Fruit fly (Drosophila melanogaster) whole organism, embryonic: ENCODE data around the gene Ptp69D.

Experiments used
- CG1024 ChIP-seq: fragments of 200-800 bp; sonication (Bioruptor generic); IDR thresholded peaks from 2 replicates; pipeline ENCODE4 v1.3.6; 2022; ENCODE audit warnings: missing biosample characterization, missing genetic modification characterization
- CG10565 ChIP-seq: fragments of 200-800 bp; sonication (Bioruptor generic); optimal IDR thresholded peaks from 3 replicates; lab custom pipeline; 2016; ENCODE audit warnings: missing biosample characterization, mild to moderate bottlenecking, missing genetic modification characterization
- CG12769 ChIP-seq: fragments of 200-800 bp; sonication (Bioruptor generic); optimal IDR thresholded peaks from 2 replicates; lab custom pipeline; 2019; ENCODE audit warnings: missing biosample characterization, mild to moderate bottlenecking, missing genetic modification characterization, moderate library complexity
- CG15073 ChIP-seq: fragments of 200-800 bp; sonication (Bioruptor generic); optimal IDR thresholded peaks from 2 replicates; lab custom pipeline; 2016; ENCODE audit warnings: missing biosample characterization, missing genetic modification characterization
- CG15601 ChIP-seq: fragments of 200-800 bp; sonication (Bioruptor generic); optimal IDR thresholded peaks from 3 replicates; lab custom pipeline; 2019; ENCODE audit warnings: missing biosample characterization, mild to moderate bottlenecking, missing genetic modification characterization, moderate library complexity
- CG2202 ChIP-seq: fragments of 200-800 bp; sonication (Bioruptor generic); optimal IDR thresholded peaks from 2 replicates; lab custom pipeline; 2018; ENCODE audit warnings: missing biosample characterization, mild to moderate bottlenecking, missing genetic modification characterization
- CG2712 ChIP-seq: fragments of 200-800 bp; optimal IDR thresholded peaks from 3 replicates; lab custom pipeline; 2019; ENCODE audit warnings: missing biosample characterization, mild to moderate bottlenecking, missing genetic modification characterization, moderate library complexity
- CG3163 ChIP-seq: fragments of 200-800 bp; sonication (Bioruptor generic); optimal IDR thresholded peaks from 3 replicates; lab custom pipeline; 2016; ENCODE audit warnings: missing biosample characterization, missing genetic modification characterization
- CG3281 ChIP-seq: fragments of 200-800 bp; sonication (Bioruptor generic); optimal IDR thresholded peaks from 3 replicates; lab custom pipeline; 2017; ENCODE audit warnings: missing biosample characterization, mild to moderate bottlenecking, missing genetic modification characterization
- CG34224 ChIP-seq: fragments of 200-800 bp; sonication (Bioruptor generic); IDR thresholded peaks from 3 replicates; pipeline ENCODE4 v1.3.6; 2022; ENCODE audit warnings: missing biosample characterization, missing genetic modification characterization; ENCODE audit not compliant: partially characterized antibody
- CG6254 ChIP-seq: fragments of 200-800 bp; sonication (Bioruptor generic); optimal IDR thresholded peaks from 3 replicates; lab custom pipeline; 2017; ENCODE audit warnings: mild to moderate bottlenecking, missing biosample characterization, missing genetic modification reagents, missing genetic modification characterization
- CG6813 ChIP-seq: fragments of 200-800 bp; sonication (Bioruptor generic); optimal IDR thresholded peaks from 2 replicates; lab custom pipeline; 2017; ENCODE audit warnings: missing biosample characterization, missing genetic modification characterization, mild to moderate bottlenecking, moderate library complexity, missing genetic modification reagents
- CG9437 ChIP-seq: fragments of 200-800 bp; sonication (Bioruptor generic); optimal IDR thresholded peaks from 2 replicates; lab custom pipeline; 2018; ENCODE audit warnings: missing biosample characterization, mild to moderate bottlenecking, missing genetic modification characterization
- CHES-1-like ChIP-seq: fragments of 200-800 bp; sonication (Bioruptor generic); optimal IDR thresholded peaks from 2 replicates; lab custom pipeline; 2016; ENCODE audit warnings: missing biosample characterization, missing genetic modification characterization
- Dip2 ChIP-seq: fragments of 200-800 bp; sonication (Bioruptor generic); IDR thresholded peaks from 2 replicates; pipeline ENCODE4 v1.3.6; 2022; ENCODE audit warnings: missing biosample characterization, missing genetic modification characterization
- HmgZ ChIP-seq: fragments of 200-800 bp; sonication (Bioruptor generic); optimal IDR thresholded peaks from 2 replicates; lab custom pipeline; 2018; ENCODE audit warnings: missing biosample characterization, mild to moderate bottlenecking, missing genetic modification characterization
- Jarid2 ChIP-seq: fragments of 200-800 bp; sonication (Bioruptor generic); optimal IDR thresholded peaks from 3 replicates; lab custom pipeline; 2017; ENCODE audit warnings: mild to moderate bottlenecking, missing biosample characterization, missing genetic modification reagents, missing genetic modification characterization
- Lhr ChIP-seq: fragments of 200-800 bp; sonication (Bioruptor generic); optimal IDR thresholded peaks from 3 replicates; lab custom pipeline; 2017; ENCODE audit warnings: mild to moderate bottlenecking, missing biosample characterization, missing genetic modification reagents, missing genetic modification characterization
- PHDP ChIP-seq: fragments of 200-800 bp; sonication (Bioruptor generic); optimal IDR thresholded peaks from 3 replicates; lab custom pipeline; 2018; ENCODE audit warnings: missing biosample characterization, mild to moderate bottlenecking, missing genetic modification characterization, moderate library complexity
- Sry-β ChIP-seq: fragments of 200-800 bp; sonication (Bioruptor generic); optimal IDR thresholded peaks from 2 replicates; lab custom pipeline; 2018; ENCODE audit warnings: missing biosample characterization, mild to moderate bottlenecking, missing genetic modification characterization, moderate library complexity
- Xbp1 ChIP-seq: fragments of 200-800 bp; sonication (Bioruptor generic); optimal IDR thresholded peaks from 3 replicates; lab custom pipeline; 2016; ENCODE audit warnings: missing biosample characterization, mild to moderate bottlenecking, missing genetic modification characterization
- abd-A ChIP-seq: fragments of 200-800 bp; sonication (Bioruptor generic); optimal IDR thresholded peaks from 3 replicates; lab custom pipeline; 2019; ENCODE audit warnings: missing biosample characterization, mild to moderate bottlenecking, missing genetic modification characterization, moderate library complexity
- caup ChIP-seq: fragments of 200-800 bp; sonication (Bioruptor generic); optimal IDR thresholded peaks from 3 replicates; lab custom pipeline; 2017; ENCODE audit warnings: missing biosample characterization, mild to moderate bottlenecking, missing genetic modification characterization, moderate library complexity; ENCODE audit not compliant: severe bottlenecking
- crol ChIP-seq: fragments of 200-800 bp; sonication (Bioruptor generic); IDR thresholded peaks from 2 replicates; pipeline ENCODE4 v1.3.6; 2022; ENCODE audit warnings: missing biosample characterization, missing genetic modification characterization
- fd3F ChIP-seq: fragments of 200-800 bp; sonication (Bioruptor generic); optimal IDR thresholded peaks from 2 replicates; lab custom pipeline; 2018; ENCODE audit warnings: missing biosample characterization, mild to moderate bottlenecking, missing genetic modification characterization, moderate library complexity
- gce ChIP-seq: fragments of 200-800 bp; sonication (Bioruptor generic); IDR thresholded peaks from 3 replicates; pipeline ENCODE4 v1.3.6; 2022; ENCODE audit warnings: missing biosample characterization, missing genetic modification characterization
- grn ChIP-seq: fragments of 200-800 bp; sonication (Bioruptor generic); optimal IDR thresholded peaks from 3 replicates; lab custom pipeline; 2017; ENCODE audit warnings: missing biosample characterization, missing genetic modification characterization
- hb ChIP-seq: fragments of 200-800 bp; sonication (Bioruptor generic); IDR thresholded peaks from 3 replicates; pipeline ENCODE4 v1.3.6; 2022; ENCODE audit warnings: missing biosample characterization, missing genetic modification characterization; ENCODE audit not compliant: partially characterized antibody
- mirr ChIP-seq: fragments of 200-800 bp; sonication (Bioruptor generic); optimal IDR thresholded peaks from 3 replicates; lab custom pipeline; 2018; ENCODE audit warnings: missing biosample characterization, mild to moderate bottlenecking, missing genetic modification characterization
- nerfin-1 ChIP-seq: fragments of 200-800 bp; sonication (Bioruptor generic); optimal IDR thresholded peaks from 3 replicates; lab custom pipeline; 2019; ENCODE audit warnings: missing biosample characterization, mild to moderate bottlenecking, missing genetic modification characterization, moderate library complexity
- salm ChIP-seq: fragments of 200-800 bp; sonication (Bioruptor generic); optimal IDR thresholded peaks from 2 replicates; lab custom pipeline; 2018; ENCODE audit warnings: missing biosample characterization, mild to moderate bottlenecking, missing genetic modification characterization
- sc ChIP-seq, 3 experiments: fragments of >200 bp in 2 of 3; fragments of 200-800 bp in 1 of 3; sonication (Bioruptor generic) in 1 of 3; optimal IDR thresholded peaks; 2 replicates in 2 of 3; 3 replicates in 1 of 3; lab custom pipeline; 2017; ENCODE audit warnings: mild to moderate bottlenecking in 1 of 3, missing biosample characterization in 1 of 3, missing genetic modification characterization in 1 of 3, missing genetic modification reagents in 1 of 3
- sd ChIP-seq: fragments of 200-800 bp; sonication (Bioruptor generic); optimal IDR thresholded peaks from 3 replicates; lab custom pipeline; 2018; ENCODE audit warnings: missing biosample characterization, mild to moderate bottlenecking, missing genetic modification characterization, moderate library complexity
- sna ChIP-seq: fragments of 200-800 bp; sonication (Bioruptor generic); IDR thresholded peaks from 2 replicates; pipeline ENCODE4 v1.3.6; 2022; ENCODE audit warnings: missing biosample characterization, missing genetic modification characterization; ENCODE audit not compliant: partially characterized antibody
- sqz ChIP-seq: fragments of 200-800 bp; sonication (Bioruptor generic); optimal IDR thresholded peaks from 3 replicates; lab custom pipeline; 2018; ENCODE audit warnings: missing biosample characterization, mild to moderate bottlenecking, missing genetic modification characterization
- ssp ChIP-seq: fragments of 200-800 bp; sonication (Bioruptor generic); IDR thresholded peaks from 2 replicates; pipeline ENCODE4 v1.3.6; 2022; ENCODE audit warnings: missing biosample characterization, missing genetic modification characterization
- tup ChIP-seq: fragments of 200-800 bp; sonication (Bioruptor generic); optimal IDR thresholded peaks from 2 replicates; lab custom pipeline; 2016; ENCODE audit warnings: missing biosample characterization, mild to moderate bottlenecking, missing genetic modification characterization, moderate library complexity
- vfl ChIP-seq: fragments of 200-800 bp; sonication (Bioruptor generic); optimal IDR thresholded peaks from 2 replicates; lab custom pipeline; 2016; ENCODE audit warnings: missing biosample characterization, missing genetic modification characterization
- vnd ChIP-seq: fragments of 200-800 bp; sonication (Bioruptor generic); IDR thresholded peaks from 3 replicates; pipeline ENCODE4 v1.3.6; 2022; ENCODE audit warnings: missing biosample characterization, missing genetic modification characterization; ENCODE audit not compliant: partially characterized antibody
- wdn ChIP-seq: fragments of 200-800 bp; sonication (Bioruptor generic); IDR thresholded peaks from 2 replicates; pipeline ENCODE4 v1.3.6; 2022; ENCODE audit warnings: missing biosample characterization, missing genetic modification characterization

The Ptp69D gene

dm6 chr3L:12734550-12735012 is at the start of gene Ptp69D, which contains the start of gene SmD1 (continued):
- TF ChIP-seq Lhr (GFP tag; lab: Kevin White, UChicago) (peak; percentile 39), CG10565 (GFP tag; lab: Kevin White, UChicago) (no peak), gce (GFP tag; lab: Robert Waterston, UW) (no peak), CG9437 (GFP tag; lab: Kevin White, UChicago) (peak; percentile 17), CG2712 (tag; lab: Kevin White, UChicago) (peak; percentile 58), CG34224 (GFP tag; lab: Robert Waterston, UW) (peak; percentile 44; the same call in 2 of the 3 replicates), HmgZ (tag; lab: Kevin White, UChicago) (peak; percentile 0), CG15073 (GFP tag; lab: Kevin White, UChicago) (no peak), sna (GFP tag; lab: Robert Waterston, UW) (peak; percentile 81), Dip2 (GFP tag; lab: Robert Waterston, UW) (no peak), caup (GFP tag; lab: Kevin White, UChicago) (no peak), ssp (GFP tag; lab: Robert Waterston, UW) (peak; percentile 77), vnd (GFP tag; lab: Robert Waterston, UW) (peak; percentile 86), CG15601 (tag; lab: Kevin White, UChicago) (peak; percentile 3), salm (no peak), sc (optimal IDR thresholded peaks at IDR 0.05; lab: Kevin White, UChicago) (no peak), sc (GFP tag; optimal IDR thresholded peaks at IDR 0.05; lab: Kevin White, UChicago) (no peak), grn (no peak), tup (GFP tag; lab: Kevin White, UChicago) (no peak), CG3281 (GFP tag; lab: Kevin White, UChicago) (no peak), PHDP (peak; percentile 7), Sry-β (GFP tag; lab: Kevin White, UChicago) (no peak), CG6813 (GFP tag; lab: Kevin White, UChicago) (no peak), Xbp1 (GFP tag; lab: Kevin White, UChicago) (peak; percentile 6), CG2202 (no peak)

DNA sequence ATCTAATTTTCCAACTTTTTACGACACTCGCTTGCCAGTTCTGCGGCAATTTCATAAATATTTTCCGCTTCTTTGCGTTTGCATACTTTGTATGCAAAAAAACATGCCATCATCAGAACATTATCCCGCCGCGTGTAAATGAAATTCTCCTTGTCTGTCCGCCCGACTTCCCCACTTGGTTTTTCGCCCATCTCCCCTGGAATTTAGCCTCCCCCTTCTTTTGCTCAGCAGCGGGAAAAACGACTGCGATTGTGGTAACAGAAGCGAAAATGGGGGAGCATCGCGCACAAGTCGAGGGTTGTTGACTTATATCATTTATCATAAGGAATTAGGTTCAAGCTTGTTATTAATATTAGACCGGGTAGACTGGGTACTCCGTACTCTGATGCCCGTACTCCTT is 48.6 kb upstream of the Ptp69D start:
- peak; percentile 36; the same call in 1 of the 2 replicates for TF ChIP-seq crol (GFP tag; lab: Robert Waterston, UW)
- no peak for TF ChIP-seq fd3F (GFP tag; lab: Kevin White, UChicago)
- TF ChIP-seq sd (tag; lab: Kevin White, UChicago) = peak; percentile 43
- TF ChIP-seq CG6254 (GFP tag; lab: Kevin White, UChicago) = no peak
- TF ChIP-seq CHES-1-like = no peak
- peak; percentile 21 for TF ChIP-seq sqz
- TF ChIP-seq nerfin-1 (tag; lab: Kevin White, UChicago) = peak; percentile 63
- no peak for TF ChIP-seq vfl (GFP tag; lab: Kevin White, UChicago)
- TF ChIP-seq CG3163 (GFP tag; lab: Kevin White, UChicago) = no peak
- TF ChIP-seq mirr (GFP tag; lab: Kevin White, UChicago) = peak; percentile 80
- TF ChIP-seq CG12769 (tag; lab: Kevin White, UChicago) = no peak
- TF ChIP-seq CG1024 (GFP tag; lab: Robert Waterston, UW) = no peak
- no peak for TF ChIP-seq wdn (GFP tag; lab: Robert Waterston, UW)
- TF ChIP-seq Xbp1 (GFP tag; lab: Kevin White, UChicago) = no peak
- 0 out of 3 replicates have a peak, but pooled peaks have one; percentile 28 for TF ChIP-seq hb
- peak; percentile 9 for TF ChIP-seq abd-A (tag; lab: Kevin White, UChicago)
- no peak for TF ChIP-seq Jarid2 (GFP tag; lab: Kevin White, UChicago)
- TF ChIP-seq, all 482 proteins: peak for 7
